Fruit fly (Drosophila melanogaster) whole organism, adult: ENCODE data around the gene CG2201.

Experiments
- CG11617 ChIP-seq: fragments of 200-800 bp; sonication (Bioruptor generic); optimal IDR thresholded peaks from 2 replicates; lab custom pipeline; 2017; ENCODE audit warnings: mild to moderate bottlenecking, missing biosample characterization, missing genetic modification reagents, missing genetic modification characterization
- CG12768 ChIP-seq: fragments of 200-800 bp; sonication (Bioruptor generic); optimal IDR thresholded peaks from 2 replicates; lab custom pipeline; 2017; ENCODE audit warnings: missing biosample characterization, missing genetic modification characterization, mild to moderate bottlenecking, moderate library complexity, missing genetic modification reagents
- CG14711 ChIP-seq: fragments of 200-800 bp; sonication (Bioruptor generic); optimal IDR thresholded peaks from 2 replicates; lab custom pipeline; 2018; ENCODE audit warnings: missing biosample characterization, mild to moderate bottlenecking, missing genetic modification characterization, moderate library complexity
- CG33017 ChIP-seq: fragments of 200-800 bp; sonication (Bioruptor generic); optimal IDR thresholded peaks from 2 replicates; lab custom pipeline; 2018; ENCODE audit warnings: missing biosample characterization, mild to moderate bottlenecking, missing genetic modification characterization, moderate library complexity
- CG5204 ChIP-seq: fragments of 200-800 bp; sonication (Bioruptor generic); optimal IDR thresholded peaks from 2 replicates; lab custom pipeline; 2016; ENCODE audit warnings: missing biosample characterization, missing genetic modification characterization
- CG7045 ChIP-seq: fragments of 200-800 bp; sonication (Bioruptor generic); optimal IDR thresholded peaks from 2 replicates; lab custom pipeline; 2017; ENCODE audit warnings: missing biosample characterization, mild to moderate bottlenecking, missing genetic modification characterization
- CG7101 ChIP-seq: fragments of 200-800 bp; sonication (Bioruptor generic); optimal IDR thresholded peaks from 2 replicates; lab custom pipeline; 2018; ENCODE audit warnings: missing biosample characterization, mild to moderate bottlenecking, missing genetic modification characterization, moderate library complexity
- Clk ChIP-seq: fragments of 200-800 bp; sonication (Bioruptor generic); optimal IDR thresholded peaks from 2 replicates; lab custom pipeline; 2017; ENCODE audit warnings: missing biosample characterization, missing genetic modification characterization
- Hr96 ChIP-seq: fragments of 200-800 bp; sonication (Bioruptor generic); optimal IDR thresholded peaks from 2 replicates; lab custom pipeline; 2016; ENCODE audit warnings: missing biosample characterization, missing genetic modification characterization
- Mnt ChIP-seq: fragments of 200-800 bp; sonication (Bioruptor generic); optimal IDR thresholded peaks from 2 replicates; lab custom pipeline; 2016; ENCODE audit warnings: missing biosample characterization, mild to moderate bottlenecking, missing genetic modification characterization
- bab1 ChIP-seq: fragments of 200-800 bp; sonication (Bioruptor generic); optimal IDR thresholded peaks from 3 replicates; lab custom pipeline; 2019; ENCODE audit warnings: missing biosample characterization, mild to moderate bottlenecking, missing genetic modification characterization, moderate library complexity
- cnc ChIP-seq, 2 experiments: fragments of >200 bp; optimal IDR thresholded peaks; 2 replicates each; lab custom pipeline; 2017
- kay ChIP-seq: fragments of 200-800 bp; sonication (Bioruptor generic); peaks from one replicate; lab custom pipeline; 2016; ENCODE audit warnings: missing biosample characterization, missing genetic modification characterization, borderline replicate concordance
- toe ChIP-seq: fragments of 200-800 bp; sonication (Bioruptor generic); optimal IDR thresholded peaks from 2 replicates; lab custom pipeline; 2016; ENCODE audit warnings: missing biosample characterization, missing genetic modification characterization

dm6 chr2L:21617949-21618348 lies 5.9 kb downstream of the CG2201 start:
- TF ChIP-seq Mnt (GFP tag; lab: Kevin White, UChicago), result no peak
- no peak for TF ChIP-seq CG12768
- no peak for TF ChIP-seq Clk (GFP tag; lab: Kevin White, UChicago)
- TF ChIP-seq bab1 (GFP tag; lab: Kevin White, UChicago), result no peak
- no peak for TF ChIP-seq toe (GFP tag; lab: Kevin White, UChicago)
- TF ChIP-seq kay (GFP tag; lab: Kevin White, UChicago), result no peak
- no peak for TF ChIP-seq CG5204 (GFP tag; lab: Kevin White, UChicago)
- no peak for TF ChIP-seq Hr96 (GFP tag; lab: Kevin White, UChicago)
- no peak for TF ChIP-seq CG14711 (tag; lab: Kevin White, UChicago)
- TF ChIP-seq CG7101, result no peak
- TF ChIP-seq CG7045 (GFP tag; lab: Kevin White, UChicago), result no peak
- no peak for TF ChIP-seq cnc (optimal IDR thresholded peaks at IDR 0.05; lab: Kevin White, UChicago)
- no peak for TF ChIP-seq CG11617 (GFP tag; lab: Kevin White, UChicago)
- no peak for TF ChIP-seq CG33017
